Fruit fly (Drosophila melanogaster) whole organism, pupa: ENCODE results near the gene CG4836.

Source experiments
- CG10348 ChIP-seq: fragments of 200-800 bp; sonication (Bioruptor generic); IDR thresholded peaks from 2 replicates; pipeline ENCODE4 v1.3.6; 2022; ENCODE audit warnings: missing biosample characterization, missing genetic modification characterization
- CG12605 ChIP-seq: fragments of 200-800 bp; sonication (Bioruptor generic); IDR thresholded peaks from 2 replicates; pipeline ENCODE4 v1.3.6; 2022; ENCODE audit warnings: missing biosample characterization, missing genetic modification characterization
- CG13204 ChIP-seq: fragments of 200-800 bp; sonication (Bioruptor generic); optimal IDR thresholded peaks from 2 replicates; lab custom pipeline; 2018; ENCODE audit warnings: missing biosample characterization, mild to moderate bottlenecking, missing genetic modification characterization, moderate library complexity
- CG14655 ChIP-seq: fragments of 200-800 bp; sonication (Bioruptor generic); optimal IDR thresholded peaks from 3 replicates; lab custom pipeline; 2017; ENCODE audit warnings: mild to moderate bottlenecking, missing biosample characterization, missing genetic modification reagents, missing genetic modification characterization
- CG15710 ChIP-seq: fragments of 200-800 bp; sonication (Bioruptor generic); optimal IDR thresholded peaks from 2 replicates; lab custom pipeline; 2018; ENCODE audit warnings: missing biosample characterization, mild to moderate bottlenecking, missing genetic modification characterization, moderate library complexity
- CG17806 ChIP-seq: fragments of 200-800 bp; sonication (Bioruptor generic); optimal IDR thresholded peaks from 2 replicates; lab custom pipeline; 2018; ENCODE audit warnings: missing biosample characterization, mild to moderate bottlenecking, missing genetic modification characterization, moderate library complexity
- CG32121 ChIP-seq: fragments of 200-800 bp; sonication (Bioruptor generic); IDR thresholded peaks from 2 replicates; pipeline ENCODE4 v1.3.6; 2022; ENCODE audit warnings: missing biosample characterization, missing genetic modification characterization
- CG34367 ChIP-seq: fragments of 200-800 bp; sonication (Bioruptor generic); optimal IDR thresholded peaks from 2 replicates; lab custom pipeline; 2018; ENCODE audit warnings: missing biosample characterization, mild to moderate bottlenecking, missing genetic modification characterization
- CG4496 ChIP-seq: fragments of 200-800 bp; sonication (Bioruptor generic); IDR thresholded peaks from 3 replicates; pipeline ENCODE4 v1.3.6; 2022; ENCODE audit warnings: missing biosample characterization, missing genetic modification characterization
- CG8159 ChIP-seq: fragments of 200-800 bp; sonication (Bioruptor generic); optimal IDR thresholded peaks from 3 replicates; lab custom pipeline; 2018; ENCODE audit warnings: missing biosample characterization, mild to moderate bottlenecking, missing genetic modification characterization, moderate library complexity
- CG8301 ChIP-seq: fragments of 200-800 bp; sonication (Bioruptor generic); optimal IDR thresholded peaks from 2 replicates; lab custom pipeline; 2018; ENCODE audit warnings: missing biosample characterization, mild to moderate bottlenecking, missing genetic modification characterization
- CG9948 ChIP-seq: fragments of 200-800 bp; sonication (Bioruptor generic); optimal IDR thresholded peaks from 2 replicates; lab custom pipeline; 2018; ENCODE audit warnings: missing biosample characterization, mild to moderate bottlenecking, missing genetic modification characterization, moderate library complexity
- D1 ChIP-seq: fragments of 200-800 bp; sonication (Bioruptor generic); optimal IDR thresholded peaks from 2 replicates; lab custom pipeline; 2018; ENCODE audit warnings: missing biosample characterization, mild to moderate bottlenecking, missing genetic modification characterization, moderate library complexity
- EcR ChIP-seq: fragments of 200-800 bp; sonication (Bioruptor generic); optimal IDR thresholded peaks from 3 replicates; lab custom pipeline; 2019; ENCODE audit warnings: missing biosample characterization, missing genetic modification characterization, mild to moderate bottlenecking, moderate library complexity, missing genetic modification reagents
- Ets98B ChIP-seq: fragments of 200-800 bp; sonication (Bioruptor generic); IDR thresholded peaks from 2 replicates; pipeline ENCODE4 v1.3.6; 2022; ENCODE audit warnings: missing biosample characterization, missing genetic modification characterization
- Pif1A ChIP-seq: fragments of 200-800 bp; sonication (Bioruptor generic); optimal IDR thresholded peaks from 3 replicates; lab custom pipeline; 2016; ENCODE audit warnings: missing biosample characterization, missing genetic modification characterization
- Pif1B ChIP-seq: fragments of 200-800 bp; sonication (Bioruptor generic); optimal IDR thresholded peaks from 3 replicates; lab custom pipeline; 2016; ENCODE audit warnings: missing biosample characterization, missing genetic modification characterization
- Snoo ChIP-seq: fragments of 200-800 bp; sonication (Bioruptor generic); optimal IDR thresholded peaks from 3 replicates; lab custom pipeline; 2017; ENCODE audit warnings: missing biosample characterization, mild to moderate bottlenecking, missing genetic modification characterization, inconsistent platforms
- fd96Ca ChIP-seq: fragments of 200-800 bp; sonication (Bioruptor generic); IDR thresholded peaks from 3 replicates; pipeline ENCODE4 v1.3.6; 2022; ENCODE audit warnings: missing biosample characterization, missing genetic modification characterization
- gl ChIP-seq: fragments of 200-800 bp; sonication (Bioruptor generic); optimal IDR thresholded peaks from 2 replicates; lab custom pipeline; 2018; ENCODE audit warnings: missing biosample characterization, mild to moderate bottlenecking, missing genetic modification characterization
- rn ChIP-seq: fragments of 200-800 bp; sonication (Bioruptor generic); IDR thresholded peaks from 2 replicates; pipeline ENCODE4 v1.3.6; 2022; ENCODE audit warnings: missing biosample characterization, missing genetic modification characterization

Gene CG4836

dm6 chr3R:19997526-19998070, 16.1 kb upstream of the CG4836 start:
- TF ChIP-seq CG32121 (no peak), Pif1B (no peak), fd96Ca (GFP tag; lab: Robert Waterston, UW) (no peak), CG9948 (tag; lab: Kevin White, UChicago) (no peak), CG12605 (GFP tag; lab: Robert Waterston, UW) (no peak), CG8159 (no peak), CG8301 (tag; lab: Kevin White, UChicago) (no peak), EcR (no peak), CG10348 (no peak), Pif1A (GFP tag; lab: Kevin White, UChicago) (no peak), Ets98B (GFP tag; lab: Robert Waterston, UW) (no peak)

- TF ChIP-seq CG12605 (GFP tag; lab: Robert Waterston, UW) (peak; percentile 54), CG4496 (GFP tag; lab: Robert Waterston, UW) (peak; percentile 89), Ets98B (GFP tag; lab: Robert Waterston, UW) (peak; percentile 71), EcR (no peak), gl (tag; lab: Kevin White, UChicago) (peak; percentile 29), CG15710 (peak; percentile 69), rn (GFP tag; lab: Robert Waterston, UW) (0 out of 2 replicates have a peak, but pooled peaks have one; percentile 30), CG9948 (tag; lab: Kevin White, UChicago) (peak; percentile 66), Pif1B (peak; percentile 49), CG8159 (peak; percentile 63), Pif1A (GFP tag; lab: Kevin White, UChicago) (peak; percentile 69), CG34367 (tag; lab: Kevin White, UChicago) (peak; percentile 72), D1 (no peak), fd96Ca (GFP tag; lab: Robert Waterston, UW) (peak; percentile 83; the same call in 2 of the 3 replicates), Snoo (tag; lab: Kevin White, UChicago) (peak; percentile 23), CG13204 (GFP tag; lab: Kevin White, UChicago) (peak; percentile 23), CG10348 (no peak), CG32121 (peak; percentile 47; the same call in 1 of the 2 replicates), CG14655 (peak; percentile 80), CG17806 (peak; percentile 72), CG8301 (tag; lab: Kevin White, UChicago) (peak; percentile 72)
Observed at dm6 chr3R:19998418-19998817, 15.3 kb upstream of the CG4836 start.

dm6 chr3R:19999474-19999873, 14.2 kb upstream of the CG4836 start:
- TF ChIP-seq CG34367 (tag; lab: Kevin White, UChicago) (peak; percentile 78), EcR (no peak), CG14655 (peak; percentile 82), gl (tag; lab: Kevin White, UChicago) (peak; percentile 26), CG4496 (GFP tag; lab: Robert Waterston, UW) (peak; percentile 83), D1 (peak; percentile 64), CG9948 (tag; lab: Kevin White, UChicago) (peak; percentile 84), CG13204 (GFP tag; lab: Kevin White, UChicago) (peak; percentile 26), CG12605 (GFP tag; lab: Robert Waterston, UW) (peak; percentile 83), Pif1A (GFP tag; lab: Kevin White, UChicago) (peak; percentile 63), CG10348 (no peak), CG32121 (peak; percentile 87), rn (GFP tag; lab: Robert Waterston, UW) (peak; percentile 44; the same call in 1 of the 2 replicates), fd96Ca (GFP tag; lab: Robert Waterston, UW) (no peak), Ets98B (GFP tag; lab: Robert Waterston, UW) (peak; percentile 79), CG8159 (peak; percentile 85), CG17806 (peak; percentile 83), CG15710 (peak; percentile 85), Snoo (tag; lab: Kevin White, UChicago) (peak; percentile 68), CG8301 (tag; lab: Kevin White, UChicago) (peak; percentile 78), Pif1B (peak; percentile 58)

- no peak for TF ChIP-seq CG32121
- no peak for TF ChIP-seq CG34367 (tag; lab: Kevin White, UChicago)
- peak; percentile 7 for TF ChIP-seq CG8301 (tag; lab: Kevin White, UChicago)
- peak; percentile 35 for TF ChIP-seq CG9948 (tag; lab: Kevin White, UChicago)
- TF ChIP-seq CG4496 (GFP tag; lab: Robert Waterston, UW) = no peak
- no peak for TF ChIP-seq CG13204 (GFP tag; lab: Kevin White, UChicago)
- no peak for TF ChIP-seq rn (GFP tag; lab: Robert Waterston, UW)
- TF ChIP-seq CG10348 = no peak
- TF ChIP-seq CG15710 = peak; percentile 48
- TF ChIP-seq fd96Ca (GFP tag; lab: Robert Waterston, UW) = no peak
- peak; percentile 47 for TF ChIP-seq CG14655
- TF ChIP-seq CG8159 = peak; percentile 47
- TF ChIP-seq Pif1A (GFP tag; lab: Kevin White, UChicago) = peak; percentile 29
- TF ChIP-seq EcR = no peak
- TF ChIP-seq Ets98B (GFP tag; lab: Robert Waterston, UW) = no peak
- TF ChIP-seq Pif1B = no peak
- TF ChIP-seq Snoo (tag; lab: Kevin White, UChicago) = peak; percentile 40
- no peak for TF ChIP-seq D1
- no peak for TF ChIP-seq gl (tag; lab: Kevin White, UChicago)
- no peak for TF ChIP-seq CG12605 (GFP tag; lab: Robert Waterston, UW)
- peak; percentile 2 for TF ChIP-seq CG17806
Observed at dm6 chr3R:20001595-20001997, 12.1 kb upstream of the CG4836 start.

DNA sequence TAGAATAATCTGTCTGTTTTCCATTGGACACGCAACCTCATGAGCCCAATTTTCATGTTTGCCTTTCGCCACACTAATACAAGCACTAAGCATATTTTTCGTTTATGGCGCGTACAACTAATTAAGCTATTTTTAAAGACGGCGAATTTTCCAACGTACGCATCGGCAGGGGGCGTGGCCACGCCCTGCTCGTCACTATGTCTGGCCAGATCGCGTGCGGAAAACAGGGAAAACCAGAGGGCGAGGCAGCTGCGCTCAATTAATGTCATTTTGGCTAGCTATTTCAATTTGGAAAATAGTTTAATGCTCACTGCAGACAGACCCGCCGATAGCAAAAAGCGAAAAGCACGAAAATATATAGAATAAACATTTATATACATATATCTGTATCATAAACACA, 9.0 kb upstream of the CG4836 start:
- TF ChIP-seq CG15710 (no peak), gl (tag; lab: Kevin White, UChicago) (no peak), CG8301 (tag; lab: Kevin White, UChicago) (no peak), EcR (no peak), CG32121 (no peak), Pif1A (GFP tag; lab: Kevin White, UChicago) (no peak), rn (GFP tag; lab: Robert Waterston, UW) (no peak), Ets98B (GFP tag; lab: Robert Waterston, UW) (no peak), Snoo (tag; lab: Kevin White, UChicago) (no peak), CG10348 (no peak), fd96Ca (GFP tag; lab: Robert Waterston, UW) (no peak), CG9948 (tag; lab: Kevin White, UChicago) (no peak)
